Fruit fly (Drosophila melanogaster) whole organism, embryonic: ENCODE measurements around the gene CG10031.

Experiments used
- Abd-B ChIP-seq: fragments of 200-800 bp; sonication (Bioruptor generic); optimal IDR thresholded peaks from 2 replicates; lab custom pipeline; 2018; ENCODE audit warnings: missing biosample characterization, mild to moderate bottlenecking, missing genetic modification characterization, moderate library complexity
- Asciz ChIP-seq: fragments of 200-800 bp; sonication (Bioruptor generic); optimal IDR thresholded peaks from 2 replicates; lab custom pipeline; 2017; ENCODE audit warnings: missing biosample characterization, mild to moderate bottlenecking, missing genetic modification characterization, missing genetic modification reagents
- CG10267 ChIP-seq: fragments of 200-800 bp; sonication (Bioruptor generic); optimal IDR thresholded peaks from 2 replicates; lab custom pipeline; 2018; ENCODE audit warnings: missing biosample characterization, mild to moderate bottlenecking, missing genetic modification characterization, moderate library complexity
- CG10321 ChIP-seq: fragments of 200-800 bp; sonication (Bioruptor generic); IDR thresholded peaks from 2 replicates; pipeline ENCODE4 v1.3.6; 2022; ENCODE audit warnings: missing biosample characterization, missing genetic modification characterization
- CG10959 ChIP-seq: fragments of 200-800 bp; sonication (Bioruptor generic); IDR thresholded peaks from 2 replicates; pipeline ENCODE4 v1.3.6; 2022; ENCODE audit warnings: missing biosample characterization, missing genetic modification characterization
- CG13296 ChIP-seq: fragments of 200-800 bp; sonication (Bioruptor generic); optimal IDR thresholded peaks from 3 replicates; lab custom pipeline; 2018; ENCODE audit warnings: missing biosample characterization, mild to moderate bottlenecking, missing genetic modification characterization
- CG13894 ChIP-seq: fragments of 200-800 bp; sonication (Bioruptor generic); optimal IDR thresholded peaks from 3 replicates; lab custom pipeline; 2018; ENCODE audit warnings: missing biosample characterization, mild to moderate bottlenecking, missing genetic modification characterization, moderate library complexity
- CG14710 ChIP-seq: fragments of 200-800 bp; sonication (Bioruptor generic); optimal IDR thresholded peaks from 3 replicates; lab custom pipeline; 2019; ENCODE audit warnings: missing biosample characterization, mild to moderate bottlenecking, missing genetic modification characterization, moderate library complexity
- CG15514 ChIP-seq: fragments of 200-800 bp; sonication (Bioruptor generic); optimal IDR thresholded peaks from 3 replicates; lab custom pipeline; 2017; ENCODE audit warnings: missing biosample characterization, missing genetic modification characterization, mild to moderate bottlenecking, moderate library complexity, missing genetic modification reagents
- CG15601 ChIP-seq: fragments of 200-800 bp; sonication (Bioruptor generic); optimal IDR thresholded peaks from 3 replicates; lab custom pipeline; 2019; ENCODE audit warnings: missing biosample characterization, mild to moderate bottlenecking, missing genetic modification characterization, moderate library complexity
- CG17385 ChIP-seq: fragments of 200-800 bp; sonication (Bioruptor generic); optimal IDR thresholded peaks from 3 replicates; lab custom pipeline; 2018; ENCODE audit warnings: missing biosample characterization, mild to moderate bottlenecking, missing genetic modification characterization
- CG18011 ChIP-seq: fragments of 200-800 bp; sonication (Bioruptor generic); optimal IDR thresholded peaks from 2 replicates; lab custom pipeline; 2017; ENCODE audit warnings: missing biosample characterization, missing genetic modification characterization, mild to moderate bottlenecking, moderate library complexity, missing genotype
- CG4617 ChIP-seq: fragments of 200-800 bp; sonication (Bioruptor generic); optimal IDR thresholded peaks from 3 replicates; lab custom pipeline; 2016; ENCODE audit warnings: missing biosample characterization, missing genetic modification characterization, borderline replicate concordance
- CG7963 ChIP-seq: fragments of 200-800 bp; sonication (Bioruptor generic); IDR thresholded peaks from 3 replicates; pipeline ENCODE4 v1.3.6; 2022; ENCODE audit warnings: missing biosample characterization, missing genetic modification characterization; ENCODE audit not compliant: partially characterized antibody
- CG9797 ChIP-seq: fragments of 200-800 bp; sonication (Bioruptor generic); optimal IDR thresholded peaks from 3 replicates; lab custom pipeline; 2018; ENCODE audit warnings: missing biosample characterization, mild to moderate bottlenecking, missing genetic modification characterization
- CG9932 ChIP-seq: fragments of 200-800 bp; sonication (Bioruptor generic); IDR thresholded peaks from 2 replicates; pipeline ENCODE4 v1.3.6; 2022; ENCODE audit warnings: missing biosample characterization, missing genetic modification characterization
- CHES-1-like ChIP-seq: fragments of 200-800 bp; sonication (Bioruptor generic); optimal IDR thresholded peaks from 2 replicates; lab custom pipeline; 2016; ENCODE audit warnings: missing biosample characterization, missing genetic modification characterization
- Camta ChIP-seq: fragments of 200-800 bp; sonication (Bioruptor generic); optimal IDR thresholded peaks from 2 replicates; lab custom pipeline; 2016; ENCODE audit warnings: missing biosample characterization, missing genetic modification characterization
- Dip3 ChIP-seq: fragments of 200-800 bp; sonication (Bioruptor generic); optimal IDR thresholded peaks from 3 replicates; lab custom pipeline; 2016; ENCODE audit warnings: missing biosample characterization, missing genetic modification characterization
- Dp ChIP-seq: fragments of 200-800 bp; sonication (Bioruptor generic); optimal IDR thresholded peaks from 2 replicates; lab custom pipeline; 2018; ENCODE audit warnings: missing biosample characterization, mild to moderate bottlenecking, missing genetic modification characterization, moderate library complexity
- E2f1 ChIP-seq: fragments of 200-800 bp; sonication (Bioruptor generic); IDR thresholded peaks from 2 replicates; pipeline ENCODE4 v1.3.6; 2022; ENCODE audit warnings: missing biosample characterization, missing genetic modification characterization
- Ets97D ChIP-seq: fragments of 200-800 bp; sonication (Bioruptor generic); optimal IDR thresholded peaks from 3 replicates; lab custom pipeline; 2016; ENCODE audit warnings: missing biosample characterization, missing genetic modification characterization
- Gug ChIP-seq: fragments of 200-800 bp; sonication (Bioruptor generic); IDR thresholded peaks from 4 replicates; pipeline ENCODE4 v1.3.6; 2022; ENCODE audit warnings: missing biosample characterization, missing genetic modification characterization
- Hand ChIP-seq: fragments of 200-800 bp; sonication (Bioruptor generic); optimal IDR thresholded peaks from 2 replicates; lab custom pipeline; 2017; ENCODE audit warnings: mild to moderate bottlenecking, missing biosample characterization, missing genetic modification reagents, missing genetic modification characterization
- Lhr ChIP-seq: fragments of 200-800 bp; sonication (Bioruptor generic); optimal IDR thresholded peaks from 3 replicates; lab custom pipeline; 2017; ENCODE audit warnings: mild to moderate bottlenecking, missing biosample characterization, missing genetic modification reagents, missing genetic modification characterization
- MBD-R2 ChIP-seq: fragments of 200-800 bp; sonication (Bioruptor generic); IDR thresholded peaks from 2 replicates; pipeline ENCODE4 v1.3.6; 2022; ENCODE audit warnings: missing biosample characterization, missing genetic modification characterization
- Neu2 ChIP-seq: fragments of 200-800 bp; sonication (Bioruptor generic); optimal IDR thresholded peaks from 3 replicates; lab custom pipeline; 2016; ENCODE audit warnings: missing biosample characterization, missing genetic modification characterization, borderline replicate concordance
- Side ChIP-seq: fragments of 200-800 bp; sonication (Bioruptor generic); optimal IDR thresholded peaks from 2 replicates; lab custom pipeline; 2016; ENCODE audit warnings: missing biosample characterization, missing genetic modification characterization
- Usf ChIP-seq: fragments of 200-800 bp; sonication (Bioruptor generic); optimal IDR thresholded peaks from 2 replicates; lab custom pipeline; 2017; ENCODE audit warnings: missing genotype, missing biosample characterization, missing genetic modification characterization
- crp ChIP-seq, 2 experiments: fragments of 200-800 bp; sonication (Bioruptor generic); optimal IDR thresholded peaks; 2 replicates in 1 of 2; 3 replicates in 1 of 2; lab custom pipeline; 2017; ENCODE audit warnings: missing biosample characterization in 2 of 2, missing genetic modification characterization in 2 of 2, mild to moderate bottlenecking in 1 of 2, moderate library complexity in 1 of 2
- dati ChIP-seq: fragments of 200-800 bp; sonication (Bioruptor generic); IDR thresholded peaks from 2 replicates; pipeline ENCODE4 v1.3.6; 2022; ENCODE audit warnings: missing biosample characterization, missing genetic modification characterization
- dmrt11E ChIP-seq: fragments of 200-800 bp; sonication (Bioruptor generic); optimal IDR thresholded peaks from 3 replicates; lab custom pipeline; 2018; ENCODE audit warnings: missing biosample characterization, mild to moderate bottlenecking, missing genetic modification characterization, moderate library complexity
- eve ChIP-seq, 2 experiments: fragments of >200 bp; optimal IDR thresholded peaks; 2 replicates each; lab custom pipeline; 2017; ENCODE audit warnings: missing biosample characterization in 2 of 2, missing genetic modification characterization in 2 of 2
- gfzf ChIP-seq: fragments of 200-800 bp; sonication (Bioruptor generic); optimal IDR thresholded peaks from 2 replicates; lab custom pipeline; 2016; ENCODE audit warnings: missing biosample characterization, mild to moderate bottlenecking, missing genetic modification characterization, moderate library complexity
- grn ChIP-seq: fragments of 200-800 bp; sonication (Bioruptor generic); optimal IDR thresholded peaks from 3 replicates; lab custom pipeline; 2017; ENCODE audit warnings: missing biosample characterization, missing genetic modification characterization
- kah ChIP-seq: fragments of 200-800 bp; sonication (Bioruptor generic); optimal IDR thresholded peaks from 2 replicates; lab custom pipeline; 2018; ENCODE audit warnings: missing biosample characterization, mild to moderate bottlenecking, missing genetic modification characterization
- ken ChIP-seq: fragments of 200-800 bp; sonication (Bioruptor generic); IDR thresholded peaks from 3 replicates; pipeline ENCODE4 v1.3.6; 2022; ENCODE audit warnings: missing biosample characterization, missing genetic modification characterization
- mld ChIP-seq: fragments of 200-800 bp; sonication (Bioruptor generic); IDR thresholded peaks from 3 replicates; pipeline ENCODE4 v1.3.6; 2022; ENCODE audit warnings: missing biosample characterization, missing genetic modification characterization; ENCODE audit not compliant: partially characterized antibody
- pfk ChIP-seq: fragments of 200-800 bp; sonication (Bioruptor generic); optimal IDR thresholded peaks from 2 replicates; lab custom pipeline; 2018; ENCODE audit warnings: missing biosample characterization, mild to moderate bottlenecking, missing genetic modification characterization, moderate library complexity
- phol ChIP-seq: fragments of 200-800 bp; sonication (Bioruptor generic); optimal IDR thresholded peaks from 3 replicates; lab custom pipeline; 2018; ENCODE audit warnings: missing biosample characterization, mild to moderate bottlenecking, missing genetic modification characterization, moderate library complexity
- pros ChIP-seq: fragments of 200-800 bp; sonication (Bioruptor generic); optimal IDR thresholded peaks from 3 replicates; lab custom pipeline; 2019; ENCODE audit warnings: missing biosample characterization, mild to moderate bottlenecking, missing genetic modification characterization, moderate library complexity
- sd ChIP-seq: fragments of 200-800 bp; sonication (Bioruptor generic); optimal IDR thresholded peaks from 3 replicates; lab custom pipeline; 2018; ENCODE audit warnings: missing biosample characterization, mild to moderate bottlenecking, missing genetic modification characterization, moderate library complexity
- sima ChIP-seq: fragments of 200-800 bp; sonication (Bioruptor generic); optimal IDR thresholded peaks from 2 replicates; lab custom pipeline; 2016; ENCODE audit warnings: missing biosample characterization, missing genetic modification characterization
- sisA ChIP-seq: fragments of 200-800 bp; sonication (Bioruptor generic); IDR thresholded peaks from 2 replicates; pipeline ENCODE4 v1.3.6; 2022; ENCODE audit warnings: missing biosample characterization, missing genetic modification characterization
- stwl ChIP-seq: fragments of 200-800 bp; sonication (Bioruptor generic); optimal IDR thresholded peaks from 3 replicates; lab custom pipeline; 2018; ENCODE audit warnings: missing biosample characterization, mild to moderate bottlenecking, missing genetic modification characterization, moderate library complexity
- tgo ChIP-seq: fragments of 200-800 bp; sonication (Bioruptor generic); IDR thresholded peaks from 3 replicates; pipeline ENCODE4 v1.3.6; 2022; ENCODE audit warnings: missing biosample characterization, missing genetic modification characterization
- tll ChIP-seq, 2 experiments: fragments of 200-800 bp in 1 of 2; fragments of >200 bp in 1 of 2; sonication (Bioruptor generic) in 1 of 2; optimal IDR thresholded peaks; 2 replicates each; lab custom pipeline; 2017 to 2019; ENCODE audit warnings: missing biosample characterization in 2 of 2, missing genetic modification characterization in 2 of 2, mild to moderate bottlenecking in 1 of 2, moderate library complexity in 1 of 2
- trem ChIP-seq: fragments of 200-800 bp; optimal IDR thresholded peaks from 3 replicates; lab custom pipeline; 2019; ENCODE audit warnings: missing biosample characterization, mild to moderate bottlenecking, missing genetic modification characterization, moderate library complexity
- vfl ChIP-seq: fragments of 200-800 bp; sonication (Bioruptor generic); optimal IDR thresholded peaks from 2 replicates; lab custom pipeline; 2016; ENCODE audit warnings: missing biosample characterization, missing genetic modification characterization
- wor ChIP-seq: fragments of 200-800 bp; sonication (Bioruptor generic); IDR thresholded peaks from 2 replicates; pipeline ENCODE4 v1.3.6; 2022; ENCODE audit warnings: missing biosample characterization, missing genetic modification characterization

Gene CG10031

DNA sequence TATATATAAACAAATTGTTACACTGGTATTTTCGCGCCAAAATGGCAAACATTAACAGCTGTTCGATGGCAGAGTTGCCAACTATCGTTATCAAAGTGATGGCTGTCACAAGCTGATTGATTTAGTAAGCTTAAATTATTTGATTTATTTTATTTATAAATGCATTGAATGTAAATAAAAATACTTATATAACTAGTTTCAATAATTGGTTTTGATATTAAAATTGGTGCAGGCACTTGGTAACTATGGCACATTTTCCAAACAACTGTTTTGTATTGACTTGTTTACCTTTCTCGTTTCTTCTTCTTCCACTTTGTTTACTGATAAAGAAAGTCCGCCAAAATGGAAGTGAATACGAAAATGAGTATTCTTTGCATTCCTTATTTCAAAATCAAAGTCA lies 12.8 kb upstream of the CG10031 start, which contains the start of gene cutlet:
Gene cutlet (minus strand): TSS at position 84 of the 400 bp plus-strand sequence.
- TF ChIP-seq CG18011 (peak; percentile 97), ken (GFP tag; lab: Robert Waterston, UW) (no peak), CHES-1-like (GFP tag; lab: Kevin White, UChicago) (no peak), CG15601 (tag; lab: Kevin White, UChicago) (peak; percentile 24), tll (GFP tag; optimal IDR thresholded peaks at IDR 0.05; lab: Kevin White, UChicago) (no peak), sima (GFP tag; lab: Kevin White, UChicago) (no peak), dmrt11E (tag; lab: Kevin White, UChicago) (no peak), Lhr (GFP tag; lab: Kevin White, UChicago) (peak; percentile 5), CG13894 (tag; lab: Kevin White, UChicago) (no peak), CG13296 (GFP tag; lab: Kevin White, UChicago) (no peak), stwl (tag; lab: Kevin White, UChicago) (peak; percentile 59), Side (GFP tag; lab: Kevin White, UChicago) (no peak), Gug (GFP tag; lab: Robert Waterston, UW) (no peak), CG10321 (GFP tag; lab: Robert Waterston, UW) (no peak), CG10959 (GFP tag; lab: Robert Waterston, UW) (no peak), sd (tag; lab: Kevin White, UChicago) (peak; percentile 74), Neu2 (GFP tag; lab: Kevin White, UChicago) (no peak), Ets97D (GFP tag; lab: Kevin White, UChicago) (peak; percentile 7), CG9932 (GFP tag; lab: Robert Waterston, UW) (no peak), sisA (GFP tag; lab: Robert Waterston, UW) (no peak), wor (GFP tag; lab: Robert Waterston, UW) (no peak), crp (GFP tag; optimal IDR thresholded peaks at IDR 0.05; lab: Kevin White, UChicago) (peak; percentile 81 to 97), CG15514 (GFP tag; lab: Kevin White, UChicago) (peak; percentile 33), MBD-R2 (peak; percentile 92), trem (tag; lab: Kevin White, UChicago) (no peak), phol (tag; lab: Kevin White, UChicago) (peak; percentile 99), pfk (GFP tag; lab: Kevin White, UChicago) (no peak), mld (no peak), grn (GFP tag; lab: Kevin White, UChicago) (no peak), Dp (GFP tag; lab: Kevin White, UChicago) (peak; percentile 85), CG14710 (tag; lab: Kevin White, UChicago) (peak; percentile 31), CG9797 (no peak), Hand (GFP tag; lab: Kevin White, UChicago) (no peak), CG17385 (GFP tag; lab: Kevin White, UChicago) (peak; percentile 75), vfl (no peak), E2f1 (peak; percentile 86), kah (no peak), dati (GFP tag; lab: Robert Waterston, UW) (no peak), CG10267 (tag; lab: Kevin White, UChicago) (peak; percentile 6), Camta (GFP tag; lab: Kevin White, UChicago) (no peak), Dip3 (GFP tag; lab: Kevin White, UChicago) (no peak), Usf (GFP tag; lab: Kevin White, UChicago) (no peak), eve (GFP tag; optimal IDR thresholded peaks at IDR 0.05; lab: Kevin White, UChicago) (peak in 1 of 2 experiments; percentile 27), tgo (GFP tag; lab: Robert Waterston, UW) (no peak), Asciz (GFP tag; lab: Kevin White, UChicago) (no peak), gfzf (GFP tag; lab: Kevin White, UChicago) (peak; percentile 25), Abd-B (peak; percentile 22), CG4617 (peak; percentile 6), CG7963 (GFP tag; lab: Robert Waterston, UW) (no peak), pros (no peak)
